Fruit fly (Drosophila melanogaster): ENCODE measurements around the gene b.

DNA sequence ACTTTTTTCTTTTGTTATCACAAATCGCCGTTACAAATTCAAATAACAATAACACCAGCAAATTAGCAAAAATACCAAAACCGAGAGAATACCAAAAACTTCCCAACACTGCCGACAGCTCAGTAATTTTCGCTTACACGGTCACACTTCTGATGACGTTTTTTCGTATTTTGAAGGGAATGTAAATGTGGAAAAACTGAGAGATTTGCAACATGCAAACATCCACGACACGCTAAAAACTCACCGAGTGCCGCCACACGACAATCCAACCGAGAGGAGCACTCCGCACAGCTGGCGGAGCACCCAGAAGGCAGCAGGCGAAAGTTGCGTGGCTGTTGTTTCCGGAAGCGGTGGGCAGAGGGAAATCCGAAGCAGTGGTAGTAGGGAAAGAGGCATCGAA lies 27.6 kb upstream of the b start, which contains the start of gene Sec71:
- TF ChIP-seq Hmx (GFP tag; optimal IDR thresholded peaks at IDR 0.05), result no peak
- no peak for TF ChIP-seq fru (optimal IDR thresholded peaks at IDR 0.05)
- TF ChIP-seq CG5245 (GFP tag; optimal IDR thresholded peaks at IDR 0.05), result no peak
- no peak for TF ChIP-seq Trl (optimal IDR thresholded peaks at IDR 0.05)
- TF ChIP-seq Trl (GFP tag; optimal IDR thresholded peaks at IDR 0.05), result no peak
- TF ChIP-seq Jarid2 (GFP tag; optimal IDR thresholded peaks at IDR 0.05), result no peak
- no peak for TF ChIP-seq CG11085 (GFP tag; IDR thresholded peaks at IDR 0.05)
- TF ChIP-seq ash1 (GFP tag; optimal IDR thresholded peaks at IDR 0.05), result no peak
- no peak for TF ChIP-seq CG9817 (tag; optimal IDR thresholded peaks at IDR 0.05)
- TF ChIP-seq sqz (GFP tag; optimal IDR thresholded peaks at IDR 0.05), result no peak
- no peak for TF ChIP-seq psq (GFP tag; optimal IDR thresholded peaks at IDR 0.05)
- TF ChIP-seq sd (tag; optimal IDR thresholded peaks at IDR 0.05), result no peak

Measured in whole organism, embryonic.